Fruit fly (Drosophila melanogaster): Measurements from ENCODE around the gene CG42570.

dm6 chr3L:15752786-15753185 is 35.2 kb downstream of the CG42570 start:
- no peak for TF ChIP-seq Myc (optimal IDR thresholded peaks at IDR 0.05)
- TF ChIP-seq psq (optimal IDR thresholded peaks at IDR 0.05): no peak

Measured in Kc167 (cell line).